Fruit fly (Drosophila melanogaster): Measurements from ENCODE around the gene CG7889.

Gene CG7889

DNA sequence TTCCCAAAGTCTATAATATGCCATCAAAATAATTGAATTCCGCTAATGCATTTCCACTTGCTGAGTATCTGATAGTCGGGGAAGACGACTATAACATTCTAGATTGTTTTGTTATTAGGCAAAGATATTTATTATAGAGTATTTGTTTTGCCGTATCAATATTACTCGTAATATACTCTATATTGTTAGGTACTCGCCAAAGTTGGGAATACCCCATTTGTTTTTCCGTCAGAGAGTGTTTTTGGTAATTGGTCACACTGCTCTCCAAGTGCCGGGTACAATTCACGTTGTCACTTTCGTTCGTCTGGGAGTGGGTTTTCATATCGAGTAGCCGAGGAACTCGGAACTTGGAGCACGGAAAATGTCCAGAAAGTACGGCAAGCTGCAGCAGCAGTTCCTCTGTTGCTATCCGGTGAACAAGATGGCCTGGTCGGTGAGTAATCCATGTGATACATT lies at the start of gene CG7889:
TSS of gene CG7889 (plus strand) at position 253 of the 456 bp plus-strand sequence.
- TF ChIP-seq Sin3A (optimal IDR thresholded peaks at IDR 0.05) (no peak), Myc (optimal IDR thresholded peaks at IDR 0.05) (no peak), insv (optimal IDR thresholded peaks at IDR 0.05) (no peak), ttk (optimal IDR thresholded peaks at IDR 0.05) (no peak), h (optimal IDR thresholded peaks at IDR 0.05) (no peak), psq (optimal IDR thresholded peaks at IDR 0.05) (no peak)

dm6 chrX:19201630-19202029 lies 41.8 kb upstream of the CG7889 start, which contains the start of gene CG7990:
Gene CG7990, minus strand, starts transcription at chrX:19201979.
- TF ChIP-seq ttk (optimal IDR thresholded peaks at IDR 0.05) (no peak), Sin3A (optimal IDR thresholded peaks at IDR 0.05) (no peak), h (optimal IDR thresholded peaks at IDR 0.05) (no peak), insv (optimal IDR thresholded peaks at IDR 0.05) (no peak), Myc (optimal IDR thresholded peaks at IDR 0.05) (no peak), psq (optimal IDR thresholded peaks at IDR 0.05) (no peak)

- TF ChIP-seq insv (optimal IDR thresholded peaks at IDR 0.05) (no peak), h (optimal IDR thresholded peaks at IDR 0.05) (no peak), ttk (optimal IDR thresholded peaks at IDR 0.05) (no peak)
Observed at dm6 chrX:19208014-19208413, 35.4 kb upstream of the CG7889 start, which contains the start of gene Ulp1. Gene Ulp1, minus strand, starts transcription at chrX:19208187.

DNA sequence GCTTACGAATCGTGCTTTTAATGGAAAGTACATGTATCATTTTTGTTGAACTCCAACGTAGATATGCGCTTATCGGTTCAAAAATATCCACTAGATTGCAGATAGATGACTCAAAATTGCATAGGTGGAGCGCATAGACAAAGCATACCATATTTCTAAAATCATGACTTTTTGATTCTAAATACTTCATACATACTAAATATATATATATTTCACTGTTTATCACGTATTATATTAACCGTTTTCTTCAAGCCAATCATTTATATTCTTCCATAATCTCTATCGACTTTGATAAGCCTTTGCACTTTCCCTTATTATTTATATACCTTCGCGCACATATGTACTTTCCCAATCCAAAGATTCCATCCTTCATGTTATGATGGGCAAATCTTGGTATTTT lies 31.4 kb upstream of the CG7889 start, which contains the start of gene CG14195:
TSS of gene CG14195 (minus strand) at position 101 of the 400 bp plus-strand sequence.
- no peak for TF ChIP-seq h (optimal IDR thresholded peaks at IDR 0.05)
- no peak for TF ChIP-seq insv (optimal IDR thresholded peaks at IDR 0.05)
- no peak for TF ChIP-seq Sin3A (optimal IDR thresholded peaks at IDR 0.05)
- TF ChIP-seq Myc (optimal IDR thresholded peaks at IDR 0.05) = no peak
- no peak for TF ChIP-seq ttk (optimal IDR thresholded peaks at IDR 0.05)
- no peak for TF ChIP-seq psq (optimal IDR thresholded peaks at IDR 0.05)

DNA sequence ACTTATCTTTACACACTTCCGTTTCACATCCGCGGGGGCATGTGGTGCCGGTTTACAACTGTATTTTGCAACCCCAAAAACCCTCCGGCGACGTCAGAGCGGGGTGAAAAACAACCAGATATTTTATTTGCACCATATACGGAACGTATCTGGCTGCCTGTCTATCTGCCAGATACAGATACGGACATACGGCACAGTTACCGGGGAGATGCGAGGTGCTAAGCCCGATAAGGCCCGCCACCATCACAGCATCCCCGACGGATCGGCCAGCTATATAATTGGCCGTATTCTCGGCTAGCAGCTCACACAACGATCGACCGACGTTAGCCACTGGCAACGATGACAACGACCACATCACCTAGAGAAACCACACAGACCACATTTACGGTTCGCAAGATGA lies 30.5 kb upstream of the CG7889 start, which contains the start of gene Mur18B:
TSS of gene Mur18B (plus strand) at position 301 of the 400 bp plus-strand sequence.
- TF ChIP-seq insv (optimal IDR thresholded peaks at IDR 0.05) = no peak
- TF ChIP-seq Sin3A (optimal IDR thresholded peaks at IDR 0.05) = no peak
- no peak for TF ChIP-seq Myc (optimal IDR thresholded peaks at IDR 0.05)
- TF ChIP-seq psq (optimal IDR thresholded peaks at IDR 0.05) = no peak
- TF ChIP-seq h (optimal IDR thresholded peaks at IDR 0.05) = no peak
- no peak for TF ChIP-seq ttk (optimal IDR thresholded peaks at IDR 0.05)

DNA sequence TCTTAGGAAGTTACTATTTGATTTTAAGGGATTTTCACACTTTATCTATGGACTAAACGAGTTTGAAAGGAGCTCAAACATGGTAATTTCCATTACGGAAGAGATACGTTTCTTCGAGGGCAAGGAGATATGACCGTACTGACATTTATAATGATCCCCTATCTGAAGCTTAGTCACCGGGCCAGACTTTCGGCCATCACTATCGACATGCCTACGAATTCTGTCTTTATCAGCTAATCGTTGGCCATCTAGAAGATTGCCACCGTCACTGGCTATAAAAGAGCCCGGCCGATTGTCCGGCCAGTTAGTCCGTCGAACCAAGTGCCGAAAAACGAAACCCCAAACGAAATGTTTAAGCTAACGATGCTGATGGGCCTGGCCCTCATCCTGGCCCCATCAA lies 28.2 kb upstream of the CG7889 start, which contains the start of gene Muc18B:
TSS of gene Muc18B (plus strand) at position 301 of the 400 bp plus-strand sequence.
- TF ChIP-seq insv (optimal IDR thresholded peaks at IDR 0.05) (no peak), Myc (optimal IDR thresholded peaks at IDR 0.05) (no peak), Sin3A (optimal IDR thresholded peaks at IDR 0.05) (no peak), ttk (optimal IDR thresholded peaks at IDR 0.05) (no peak), psq (optimal IDR thresholded peaks at IDR 0.05) (no peak), h (optimal IDR thresholded peaks at IDR 0.05) (no peak)

- TF ChIP-seq Sin3A (optimal IDR thresholded peaks at IDR 0.05) (no peak), insv (optimal IDR thresholded peaks at IDR 0.05) (no peak), psq (optimal IDR thresholded peaks at IDR 0.05) (no peak), h (optimal IDR thresholded peaks at IDR 0.05) (no peak), ttk (optimal IDR thresholded peaks at IDR 0.05) (no peak), Myc (optimal IDR thresholded peaks at IDR 0.05) (no peak)
Observed at dm6 chrX:19216671-19217070, 26.8 kb upstream of the CG7889 start.

DNA sequence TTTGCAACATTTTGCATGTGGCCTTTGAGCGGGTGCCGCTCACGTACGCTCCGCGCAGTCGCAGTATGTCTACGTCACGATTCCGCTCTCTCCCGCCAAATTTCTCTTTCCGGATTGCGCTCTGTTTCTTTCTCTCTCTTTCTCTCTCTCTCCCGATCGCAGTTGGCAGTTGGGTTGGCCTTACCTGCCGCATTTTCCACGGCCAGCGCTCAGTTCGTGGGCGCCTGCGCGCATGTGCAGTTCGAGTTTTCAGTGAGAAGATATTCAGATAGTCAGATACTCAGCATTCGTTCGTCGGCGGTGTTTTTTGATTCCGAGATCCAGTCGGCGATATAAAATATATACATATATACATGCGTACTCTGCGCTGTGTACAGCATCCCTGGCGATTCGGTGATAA lies 23.0 kb upstream of the CG7889 start, which contains the start of gene CG7884:
TSS of gene CG7884 (plus strand) at position 208 of the 400 bp plus-strand sequence.
- no peak for TF ChIP-seq psq (optimal IDR thresholded peaks at IDR 0.05)
- TF ChIP-seq ttk (optimal IDR thresholded peaks at IDR 0.05) = no peak
- no peak for TF ChIP-seq h (optimal IDR thresholded peaks at IDR 0.05)

- TF ChIP-seq Sin3A (optimal IDR thresholded peaks at IDR 0.05) = no peak
- no peak for TF ChIP-seq ttk (optimal IDR thresholded peaks at IDR 0.05)
- no peak for TF ChIP-seq Myc (optimal IDR thresholded peaks at IDR 0.05)
- TF ChIP-seq h (optimal IDR thresholded peaks at IDR 0.05) = no peak
- TF ChIP-seq insv (optimal IDR thresholded peaks at IDR 0.05) = no peak
- no peak for TF ChIP-seq psq (optimal IDR thresholded peaks at IDR 0.05)
Observed at dm6 chrX:19220963-19221572, 22.4 kb upstream of the CG7889 start.

DNA sequence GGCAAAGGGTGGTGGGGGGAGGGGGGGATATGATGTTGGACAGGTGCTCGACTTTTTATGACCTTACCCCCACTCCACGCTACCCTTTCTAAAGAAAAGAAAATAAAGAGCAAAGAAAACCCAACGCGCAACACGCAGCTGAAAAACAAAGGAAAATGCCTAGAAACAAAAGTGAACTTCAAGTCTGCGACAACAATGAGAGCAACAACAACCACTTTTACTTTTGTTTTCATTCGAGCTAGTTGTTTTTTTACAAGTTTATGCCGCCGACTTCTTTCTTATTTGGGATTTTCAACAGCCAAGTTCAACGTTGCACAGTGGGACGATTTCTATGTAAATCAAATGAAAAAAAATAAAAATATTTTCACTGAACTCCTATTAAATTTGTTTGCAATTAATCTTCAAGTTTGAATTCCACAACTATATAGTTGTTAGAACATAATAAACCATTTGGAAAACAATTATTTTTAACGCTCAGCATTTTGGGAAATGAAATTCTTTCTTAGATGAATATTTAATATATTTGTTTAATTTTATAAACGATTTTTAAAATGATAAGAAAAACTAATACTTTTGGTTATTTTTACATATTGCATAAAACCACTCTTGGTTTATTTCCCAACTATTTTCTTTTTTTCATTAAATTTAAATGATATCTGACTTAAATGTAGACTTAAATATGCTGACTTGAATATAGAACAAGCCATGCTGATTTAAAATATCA lies 18.7 kb upstream of the CG7889 start:
- TF ChIP-seq Myc (optimal IDR thresholded peaks at IDR 0.05) (no peak), ttk (optimal IDR thresholded peaks at IDR 0.05) (no peak), h (optimal IDR thresholded peaks at IDR 0.05) (no peak), insv (optimal IDR thresholded peaks at IDR 0.05) (no peak), Sin3A (optimal IDR thresholded peaks at IDR 0.05) (no peak), psq (optimal IDR thresholded peaks at IDR 0.05) (no peak)

- no peak for TF ChIP-seq psq (optimal IDR thresholded peaks at IDR 0.05)
- no peak for TF ChIP-seq ttk (optimal IDR thresholded peaks at IDR 0.05)
- TF ChIP-seq Sin3A (optimal IDR thresholded peaks at IDR 0.05) = no peak
Observed at dm6 chrX:19225304-19225640, 18.2 kb upstream of the CG7889 start.

- TF ChIP-seq psq (optimal IDR thresholded peaks at IDR 0.05) (no peak), insv (optimal IDR thresholded peaks at IDR 0.05) (no peak), Sin3A (optimal IDR thresholded peaks at IDR 0.05) (no peak), ttk (optimal IDR thresholded peaks at IDR 0.05) (no peak), h (optimal IDR thresholded peaks at IDR 0.05) (no peak)
Observed at dm6 chrX:19229855-19230433, 13.5 kb upstream of the CG7889 start.

Data from Kc167 (cell line).